Fruit fly (Drosophila melanogaster): ENCODE data around the gene CadN.

CadN gene

DNA sequence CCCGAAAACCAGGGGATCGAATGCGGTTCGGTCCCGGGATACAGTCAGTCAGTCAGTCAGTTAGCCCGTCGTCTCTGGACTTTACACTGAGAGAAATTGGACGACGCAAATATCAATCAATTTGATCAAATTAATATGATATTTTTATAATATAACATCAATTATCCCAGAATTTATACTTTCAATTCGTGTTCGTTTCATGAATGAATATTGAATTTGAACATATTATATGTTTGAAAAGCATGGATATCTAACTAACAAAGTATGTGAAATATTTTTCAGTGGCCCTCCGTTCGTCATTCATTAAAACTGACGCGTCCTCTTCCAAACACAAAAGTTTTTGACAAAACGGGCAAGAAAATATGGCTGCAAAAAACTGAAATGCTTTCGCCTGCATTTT is 3.8 kb upstream of the CadN start:
- peak; percentile 2 for TF ChIP-seq CG17385 (GFP tag; optimal IDR thresholded peaks at IDR 0.05)
- TF ChIP-seq nmo (GFP tag; optimal IDR thresholded peaks at IDR 0.05) = peak; percentile 21
- no peak for TF ChIP-seq tgo (GFP tag; IDR thresholded peaks at IDR 0.05)
- peak in 1 of 2 experiments; percentile 58 for TF ChIP-seq bsh (GFP tag; optimal IDR thresholded peaks at IDR 0.05)
- TF ChIP-seq lola (GFP tag; optimal IDR thresholded peaks at IDR 0.05) = peak in 1 of 3 experiments; percentile 44
- TF ChIP-seq CG17359 (tag; optimal IDR thresholded peaks at IDR 0.05) = peak; percentile 3
- TF ChIP-seq HLH54F (GFP tag; optimal IDR thresholded peaks at IDR 0.05) = no peak
- peak; percentile 43 for TF ChIP-seq CG7839 (tag; optimal IDR thresholded peaks at IDR 0.05)
- no peak for TF ChIP-seq prd (optimal IDR thresholded peaks at IDR 0.05)
- TF ChIP-seq prd (GFP tag; IDR thresholded peaks at IDR 0.05) = 0 out of 3 replicates have a peak, but pooled peaks have one; percentile 18
- no peak for TF ChIP-seq pho (GFP tag; optimal IDR thresholded peaks at IDR 0.05)
- peak; percentile 33 for TF ChIP-seq CG1603 (tag; optimal IDR thresholded peaks at IDR 0.05)
- no peak for TF ChIP-seq CG1529 (GFP tag; optimal IDR thresholded peaks at IDR 0.05)
- TF ChIP-seq CG17361 (GFP tag; IDR thresholded peaks at IDR 0.05) = 0 out of 3 replicates have a peak, but pooled peaks have one; percentile 26
- peak; percentile 50 for TF ChIP-seq Sox102F (GFP tag; optimal IDR thresholded peaks at IDR 0.05)
- TF ChIP-seq slp2 (GFP tag; optimal IDR thresholded peaks at IDR 0.05) = no peak
- peak; percentile 2 for TF ChIP-seq CG12391 (tag; optimal IDR thresholded peaks at IDR 0.05)
- peak; percentile 42 for TF ChIP-seq dmrt11E (tag; optimal IDR thresholded peaks at IDR 0.05)
- TF ChIP-seq phol (tag; optimal IDR thresholded peaks at IDR 0.05) = peak; percentile 18
- TF ChIP-seq gem (tag; optimal IDR thresholded peaks at IDR 0.05) = peak; percentile 63
- peak; percentile 28; the same call in 1 of the 2 replicates for TF ChIP-seq Xrp1 (GFP tag; IDR thresholded peaks at IDR 0.05)
- no peak for TF ChIP-seq Ets97D (GFP tag; optimal IDR thresholded peaks at IDR 0.05)
- peak; percentile 6 for TF ChIP-seq CG13424 (tag; optimal IDR thresholded peaks at IDR 0.05)
- TF ChIP-seq CG13123 (GFP tag; optimal IDR thresholded peaks at IDR 0.05) = no peak
- TF ChIP-seq lbe (GFP tag; optimal IDR thresholded peaks at IDR 0.05) = peak; percentile 20
- no peak for TF ChIP-seq CG16813 (GFP tag; IDR thresholded peaks at IDR 0.05; ENCODE audit: partially characterized antibody)
- TF ChIP-seq Nf-YC (tag; optimal IDR thresholded peaks at IDR 0.05) = no peak
- no peak for TF ChIP-seq Hmx (GFP tag; optimal IDR thresholded peaks at IDR 0.05)
- TF ChIP-seq jigr1 (GFP tag; IDR thresholded peaks at IDR 0.05) = no peak
- peak in 1 of 2 experiments; percentile 2 for TF ChIP-seq Hr51 (GFP tag; optimal IDR thresholded peaks at IDR 0.05)
- TF ChIP-seq CG16863 (GFP tag; optimal IDR thresholded peaks at IDR 0.05) = no peak
- peak; percentile 44 for TF ChIP-seq Blimp-1 (GFP tag; optimal IDR thresholded peaks at IDR 0.05)
- TF ChIP-seq CG30403 (GFP tag; optimal IDR thresholded peaks at IDR 0.05) = peak; percentile 7
- peak; percentile 56 for TF ChIP-seq PHDP (tag; optimal IDR thresholded peaks at IDR 0.05)
- no peak for TF ChIP-seq CG6175 (GFP tag; IDR thresholded peaks at IDR 0.05)
- peak; percentile 40 for TF ChIP-seq CG7556 (GFP tag; optimal IDR thresholded peaks at IDR 0.05)
- no peak for TF ChIP-seq BtbVII (GFP tag; optimal IDR thresholded peaks at IDR 0.05)
- no peak for TF ChIP-seq mld (GFP tag; IDR thresholded peaks at IDR 0.05; ENCODE audit: partially characterized antibody)
- TF ChIP-seq dpn (GFP tag; optimal IDR thresholded peaks at IDR 0.05) = peak in 1 of 2 experiments; percentile 3
- no peak for TF ChIP-seq toy (GFP tag; IDR thresholded peaks at IDR 0.05)
- TF ChIP-seq ewg (GFP tag; optimal IDR thresholded peaks at IDR 0.05) = peak; percentile 1
- peak; percentile 28 for TF ChIP-seq az2 (GFP tag; optimal IDR thresholded peaks at IDR 0.05)
- no peak for TF ChIP-seq CG11695 (GFP tag; IDR thresholded peaks at IDR 0.05)
- TF ChIP-seq Hey (tag; optimal IDR thresholded peaks at IDR 0.05) = no peak
- no peak for TF ChIP-seq CG18476 (GFP tag; optimal IDR thresholded peaks at IDR 0.05)
- peak; percentile 3 for TF ChIP-seq Hmr (GFP tag; optimal IDR thresholded peaks at IDR 0.05)
- peak; percentile 49 for TF ChIP-seq dmrt99B (tag; optimal IDR thresholded peaks at IDR 0.05)
- TF ChIP-seq CG4820 (GFP tag; optimal IDR thresholded peaks at IDR 0.05) = no peak
- TF ChIP-seq CG2712 (tag; optimal IDR thresholded peaks at IDR 0.05) = peak; percentile 31
- peak; percentile 14 for TF ChIP-seq CG10209 (GFP tag; optimal IDR thresholded peaks at IDR 0.05)
